Worm (Caenorhabditis elegans): ENCODE results near the gene D1005.4.

The D1005.4 gene

DNA sequence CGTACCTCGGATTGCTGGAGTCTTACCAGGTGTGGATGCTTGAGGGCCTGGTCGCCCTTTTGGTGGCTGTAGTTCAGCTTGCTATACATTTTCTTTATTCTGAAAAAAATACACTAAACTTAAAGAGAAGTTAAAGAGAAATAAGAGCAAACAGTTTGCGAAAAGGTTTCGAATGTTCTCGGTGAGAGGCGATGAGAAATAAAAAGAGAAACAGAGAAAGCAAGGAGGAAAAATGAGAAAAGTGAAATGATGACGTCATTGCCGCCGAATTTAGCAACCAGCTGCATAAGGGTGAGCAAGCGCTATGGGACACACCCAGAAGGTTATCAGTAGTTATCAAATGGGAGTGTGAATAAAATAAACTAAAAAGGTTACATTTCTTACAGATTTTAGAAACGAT is 31.8 kb downstream of the D1005.4 start, which contains the start of gene cebp-1:
TSS of gene cebp-1 (minus strand) at position 99 of the 400 bp plus-strand sequence.
- no peak for TF ChIP-seq sem-2 (GFP tag; optimal IDR thresholded peaks at IDR 0.05)
- TF ChIP-seq blmp-1 (tag; optimal IDR thresholded peaks at IDR 0.05) = no peak
- TF ChIP-seq flh-1 (GFP tag; optimal IDR thresholded peaks at IDR 0.05) = no peak
- TF ChIP-seq hlh-1 (tag; optimal IDR thresholded peaks at IDR 0.05) = no peak
- no peak for TF ChIP-seq ztf-11 (tag; optimal IDR thresholded peaks at IDR 0.05)
- no peak for TF ChIP-seq mab-5 (tag; optimal IDR thresholded peaks at IDR 0.05)
- TF ChIP-seq M03D4.4 (tag; optimal IDR thresholded peaks at IDR 0.05) = no peak
- TF ChIP-seq lin-13 (tag; optimal IDR thresholded peaks at IDR 0.05) = no peak
- no peak for TF ChIP-seq sptf-1 (tag; optimal IDR thresholded peaks at IDR 0.05)
- no peak for TF ChIP-seq lin-32 (GFP tag; optimal IDR thresholded peaks at IDR 0.05)
- no peak for TF ChIP-seq pha-4 (tag; optimal IDR thresholded peaks at IDR 0.05)
- no peak for TF ChIP-seq zip-8 (tag; optimal IDR thresholded peaks at IDR 0.05)
- TF ChIP-seq tbx-8 (GFP tag; optimal IDR thresholded peaks at IDR 0.05) = no peak
- no peak for TF ChIP-seq nhr-2 (tag; optimal IDR thresholded peaks at IDR 0.05)
- no peak for TF ChIP-seq nhr-76 (tag; optimal IDR thresholded peaks at IDR 0.05)
- no peak for TF ChIP-seq lsy-2 (tag; optimal IDR thresholded peaks at IDR 0.05)
- TF ChIP-seq nhr-28 (tag; optimal IDR thresholded peaks at IDR 0.05) = no peak
- no peak for TF ChIP-seq elt-3 (tag; optimal IDR thresholded peaks at IDR 0.05)
- TF ChIP-seq snpc-4 (tag; optimal IDR thresholded peaks at IDR 0.05) = no peak

DNA sequence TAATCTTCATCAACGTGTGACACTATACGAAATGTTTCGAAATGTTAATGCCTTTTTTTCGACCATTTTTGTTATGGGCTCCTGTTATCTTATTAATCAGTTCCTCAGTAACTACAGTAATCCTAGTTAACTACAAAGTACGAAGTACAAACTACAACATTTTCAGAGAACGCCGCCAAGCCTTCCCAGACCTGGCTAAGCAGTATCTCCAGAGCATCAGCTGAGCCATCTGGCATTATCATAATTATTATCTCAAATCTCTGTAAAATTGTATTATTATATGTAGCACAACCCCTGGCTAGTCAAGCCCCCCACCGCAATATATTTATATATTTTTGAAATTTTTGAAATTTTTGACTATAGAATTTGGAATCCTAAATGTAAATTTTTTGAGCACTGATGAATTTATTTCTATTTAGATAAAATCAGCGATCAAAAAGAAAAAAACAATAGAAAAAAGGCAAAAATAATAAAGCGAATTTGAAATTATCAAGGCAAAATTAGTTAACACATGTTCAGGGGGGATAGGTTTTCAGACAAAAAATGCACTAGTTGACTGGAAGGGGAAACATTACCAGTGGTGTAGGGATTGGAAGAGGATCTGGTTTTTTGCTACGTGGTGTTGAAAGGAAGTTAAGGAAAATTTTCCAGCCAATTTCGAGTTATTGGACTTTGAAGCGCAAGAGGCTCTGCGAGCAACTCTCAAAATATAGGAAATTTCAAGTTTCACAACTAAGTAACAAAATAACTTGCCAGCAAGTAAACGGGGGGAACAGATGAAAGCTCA is 33.6 kb downstream of the D1005.4 start:
- TF ChIP-seq ztf-11 (tag; optimal IDR thresholded peaks at IDR 0.05) (no peak), ham-2 (GFP tag; optimal IDR thresholded peaks at IDR 0.05) (no peak), bed-3 (GFP tag; optimal IDR thresholded peaks at IDR 0.05) (no peak), blmp-1 (tag; optimal IDR thresholded peaks at IDR 0.05) (no peak), elt-1 (tag; optimal IDR thresholded peaks at IDR 0.05; ENCODE audit: borderline replicate concordance, insufficient read depth) (no peak), sem-2 (GFP tag; optimal IDR thresholded peaks at IDR 0.05) (no peak), flh-1 (GFP tag; optimal IDR thresholded peaks at IDR 0.05) (no peak), ceh-39 (tag; optimal IDR thresholded peaks at IDR 0.05) (no peak), nhr-76 (tag; optimal IDR thresholded peaks at IDR 0.05) (no peak), ceh-83 (GFP tag; optimal IDR thresholded peaks at IDR 0.05) (no peak), zip-8 (tag; optimal IDR thresholded peaks at IDR 0.05) (no peak), tbx-8 (GFP tag; optimal IDR thresholded peaks at IDR 0.05) (no peak), cnd-1 (tag; optimal IDR thresholded peaks at IDR 0.05) (no peak), mep-1 (tag; optimal IDR thresholded peaks at IDR 0.05) (no peak), mls-2 (tag; optimal IDR thresholded peaks at IDR 0.05) (no peak)

DNA sequence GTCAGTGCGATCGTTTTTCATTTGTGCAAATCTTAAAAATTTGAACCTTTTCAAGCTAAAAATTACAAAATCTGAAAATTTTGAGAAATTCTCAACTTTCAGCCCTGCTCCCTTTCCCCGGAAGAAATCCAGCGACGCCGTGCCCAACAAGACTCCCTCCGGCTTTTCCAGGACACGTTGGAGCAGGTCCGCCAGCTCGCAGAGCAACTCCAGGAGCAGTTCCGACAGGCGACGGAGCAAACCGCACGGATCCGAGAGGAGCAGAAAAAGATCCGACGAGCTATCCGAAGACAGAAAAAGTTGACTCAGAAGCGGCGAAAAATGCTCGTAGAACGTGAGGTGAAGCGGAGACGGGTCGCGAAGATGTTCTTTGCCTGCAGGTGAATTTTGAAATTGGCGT is 34.4 kb downstream of the D1005.4 start:
- TF ChIP-seq lsy-2 (tag; optimal IDR thresholded peaks at IDR 0.05) (no peak), unc-120 (tag; optimal IDR thresholded peaks at IDR 0.05; ENCODE audit: poor library complexity, severe bottlenecking) (no peak), flh-1 (GFP tag; optimal IDR thresholded peaks at IDR 0.05) (no peak), M03D4.4 (tag; optimal IDR thresholded peaks at IDR 0.05) (no peak), nhr-76 (tag; optimal IDR thresholded peaks at IDR 0.05) (no peak), unc-62 (GFP tag; optimal IDR thresholded peaks at IDR 0.05) (no peak), mls-2 (tag; optimal IDR thresholded peaks at IDR 0.05) (no peak), mep-1 (tag; optimal IDR thresholded peaks at IDR 0.05) (no peak), drap-1 (GFP tag; optimal IDR thresholded peaks at IDR 0.05) (no peak), nhr-12 (tag; optimal IDR thresholded peaks at IDR 0.05) (no peak), lin-13 (tag; optimal IDR thresholded peaks at IDR 0.05) (no peak), ceh-39 (tag; optimal IDR thresholded peaks at IDR 0.05) (no peak), ces-1 (GFP tag; optimal IDR thresholded peaks at IDR 0.05) (no peak), blmp-1 (tag; optimal IDR thresholded peaks at IDR 0.05) (no peak), ceh-43 (GFP tag; optimal IDR thresholded peaks at IDR 0.05) (no peak), sem-2 (GFP tag; optimal IDR thresholded peaks at IDR 0.05) (no peak), snpc-4 (tag; optimal IDR thresholded peaks at IDR 0.05) (no peak), hlh-1 (tag; optimal IDR thresholded peaks at IDR 0.05) (no peak), elt-3 (tag; optimal IDR thresholded peaks at IDR 0.05) (no peak)

DNA sequence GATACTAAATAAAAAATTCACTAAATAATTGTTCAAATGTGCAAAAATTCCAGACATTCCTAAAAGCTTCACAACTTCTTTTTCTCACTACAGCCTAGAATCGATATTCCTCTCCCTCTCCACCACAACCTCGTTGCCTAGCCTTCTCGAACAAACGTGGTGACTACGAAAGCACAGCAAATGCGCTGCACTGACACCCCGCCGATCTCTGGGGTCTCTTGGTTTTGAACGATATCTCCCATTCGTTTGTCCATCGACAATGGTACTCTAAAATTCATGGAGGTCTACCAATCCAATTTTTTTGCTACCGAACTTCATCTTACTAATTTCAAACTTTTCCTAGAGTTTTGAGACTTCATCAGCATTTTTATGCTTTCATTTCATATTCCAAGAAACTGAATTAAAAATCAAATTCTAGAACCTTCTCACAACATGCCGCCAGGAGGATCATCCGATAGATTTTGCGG is 35.2 kb downstream of the D1005.4 start, which contains the start of gene W05H7.1:
TSS of gene W05H7.1 (plus strand) at position 417 of the 467 bp plus-strand sequence.
- TF ChIP-seq lin-13 (tag; optimal IDR thresholded peaks at IDR 0.05) (peak; percentile 32), mab-5 (tag; optimal IDR thresholded peaks at IDR 0.05) (no peak), nhr-237 (tag; optimal IDR thresholded peaks at IDR 0.05) (peak; percentile 10), mep-1 (tag; optimal IDR thresholded peaks at IDR 0.05) (peak; percentile 59), lsy-2 (tag; optimal IDR thresholded peaks at IDR 0.05) (peak; percentile 28), snpc-4 (tag; optimal IDR thresholded peaks at IDR 0.05) (no peak), ces-1 (GFP tag; optimal IDR thresholded peaks at IDR 0.05) (peak; percentile 21), ham-2 (GFP tag; optimal IDR thresholded peaks at IDR 0.05) (peak; percentile 48), ceh-39 (tag; optimal IDR thresholded peaks at IDR 0.05) (peak; percentile 47), sptf-1 (tag; optimal IDR thresholded peaks at IDR 0.05) (no peak), hlh-1 (tag; optimal IDR thresholded peaks at IDR 0.05) (peak; percentile 38)

Measured in whole organism, mixed stage, embryonic.